Worm (Caenorhabditis elegans) whole organism, early embryonic: ENCODE measurements around the gene R11D1.1.

Experiments used
- B0310.2 ChIP-seq: sonication (generic microtip); optimal IDR thresholded peaks from 2 replicates; lab custom pipeline; 2016; ENCODE audit warnings: mild to moderate bottlenecking, missing genetic modification characterization, missing compliant biosample characterization
- F13C5.2 ChIP-seq: sonication (generic microtip); optimal IDR thresholded peaks from 2 replicates; lab custom pipeline; 2017; ENCODE audit warnings: mild to moderate bottlenecking, missing genetic modification characterization, inconsistent platforms, missing compliant biosample characterization
- ama-1 ChIP-seq: fragments of 150-350 bp; optimal IDR thresholded peaks from 2 replicates; lab custom pipeline; 2014
- ceh-13 ChIP-seq: fragments of 200-800 bp; sonication (Bioruptor generic); optimal IDR thresholded peaks from 2 replicates; lab custom pipeline; 2018; ENCODE audit warnings: mild to moderate bottlenecking, missing genetic modification characterization, missing compliant biosample characterization
- ceh-36 ChIP-seq: sonication (generic microtip); optimal IDR thresholded peaks from 2 replicates; lab custom pipeline; 2016; ENCODE audit warnings: missing genetic modification characterization, inconsistent platforms, missing compliant biosample characterization
- ets-7 ChIP-seq: sonication (generic microtip); optimal IDR thresholded peaks from 2 replicates; lab custom pipeline; 2016; ENCODE audit warnings: missing genotype, missing genetic modification characterization, missing compliant biosample characterization
- flt-1 ChIP-seq: fragments of 200-800 bp; sonication (Bioruptor generic); IDR thresholded peaks from 2 replicates; pipeline ENCODE4 v1.3.6; 2022; ENCODE audit warnings: missing genetic modification characterization, missing compliant biosample characterization
- hmbx-1 ChIP-seq: sonication (generic microtip); optimal IDR thresholded peaks from 2 replicates; lab custom pipeline; 2016; ENCODE audit warnings: mild to moderate bottlenecking, missing genetic modification characterization, missing compliant biosample characterization
- hmg-4 ChIP-seq: fragments of 200-800 bp; sonication (Bioruptor generic); optimal IDR thresholded peaks from 2 replicates; lab custom pipeline; 2018; ENCODE audit warnings: mild to moderate bottlenecking, missing genetic modification characterization, missing compliant biosample characterization
- scrt-1 ChIP-seq: fragments of 200-800 bp; sonication (Bioruptor generic); IDR thresholded peaks from 2 replicates; pipeline ENCODE4 v1.3.6; 2022; ENCODE audit warnings: missing genetic modification characterization, missing compliant biosample characterization
- sea-1 ChIP-seq: fragments of 200-800 bp; sonication (Bioruptor generic); conservative IDR thresholded peaks from 2 replicates; pipeline ENCODE4 v1.3.6; 2022; ENCODE audit warnings: missing genetic modification characterization, missing compliant biosample characterization
- tbx-11 ChIP-seq: fragments of 200-800 bp; sonication (Bioruptor generic); IDR thresholded peaks from 2 replicates; pipeline ENCODE4 v1.3.6; 2022; ENCODE audit warnings: missing genetic modification characterization, missing compliant biosample characterization
- tbx-37 ChIP-seq: fragments of 200-800 bp; sonication (Bioruptor generic); conservative IDR thresholded peaks from 2 replicates; pipeline ENCODE4 v1.3.6; 2022; ENCODE audit warnings: missing genetic modification reagents, missing genetic modification characterization, missing compliant biosample characterization
- tra-4 ChIP-seq: sonication (generic microtip); optimal IDR thresholded peaks from 2 replicates; lab custom pipeline; 2017; ENCODE audit warnings: missing genetic modification characterization, missing compliant biosample characterization

- TF ChIP-seq flt-1 (no peak), ets-7 (no peak), ama-1 (no peak), hmg-4 (GFP tag; lab: Kevin White, UChicago) (no peak), tbx-11 (GFP tag; lab: Robert Waterston, UW) (no peak), scrt-1 (GFP tag; lab: Robert Waterston, UW) (no peak), ceh-36 (tag; lab: Kevin White, UChicago) (no peak), tra-4 (tag; lab: Kevin White, UChicago) (no peak), F13C5.2 (tag; lab: Kevin White, UChicago) (no peak), hmbx-1 (tag; lab: Kevin White, UChicago) (no peak), tbx-37 (GFP tag; lab: Robert Waterston, UW) (no peak), B0310.2 (tag; lab: Kevin White, UChicago) (no peak), sea-1 (no peak), ceh-13 (GFP tag; lab: Kevin White, UChicago) (no peak)
These were observed 47.4 kb downstream of the R11D1.1 start, which contains the start of gene C15C8.6 for ce11 chrV:12751495-12752050.
